Worm (Caenorhabditis elegans): ENCODE data around the gene tbc-2.

tbc-2 gene

ce11 chrII:5779866-5780265 is 47.4 kb downstream of the tbc-2 start:
- TF ChIP-seq ceh-39 (tag; optimal IDR thresholded peaks at IDR 0.05) = no peak
- peak; percentile 44 for TF ChIP-seq ces-1 (GFP tag; optimal IDR thresholded peaks at IDR 0.05)
- TF ChIP-seq lin-32 (GFP tag; optimal IDR thresholded peaks at IDR 0.05) = no peak
- TF ChIP-seq ceh-43 (GFP tag; optimal IDR thresholded peaks at IDR 0.05) = no peak
- peak; percentile 18 for TF ChIP-seq hlh-1 (tag; optimal IDR thresholded peaks at IDR 0.05)
- no peak for TF ChIP-seq unc-39 (tag; optimal IDR thresholded peaks at IDR 0.05)
- TF ChIP-seq cnd-1 (tag; optimal IDR thresholded peaks at IDR 0.05) = no peak
- no peak for TF ChIP-seq elt-1 (tag; optimal IDR thresholded peaks at IDR 0.05; ENCODE audit: borderline replicate concordance, insufficient read depth)
- TF ChIP-seq unc-120 (tag; optimal IDR thresholded peaks at IDR 0.05; ENCODE audit: poor library complexity, severe bottlenecking) = peak; percentile 42
- no peak for TF ChIP-seq ham-2 (GFP tag; optimal IDR thresholded peaks at IDR 0.05)
- TF ChIP-seq zip-8 (tag; optimal IDR thresholded peaks at IDR 0.05) = no peak
- TF ChIP-seq snpc-4 (tag; optimal IDR thresholded peaks at IDR 0.05) = no peak
- TF ChIP-seq lin-13 (tag; optimal IDR thresholded peaks at IDR 0.05) = no peak

DNA sequence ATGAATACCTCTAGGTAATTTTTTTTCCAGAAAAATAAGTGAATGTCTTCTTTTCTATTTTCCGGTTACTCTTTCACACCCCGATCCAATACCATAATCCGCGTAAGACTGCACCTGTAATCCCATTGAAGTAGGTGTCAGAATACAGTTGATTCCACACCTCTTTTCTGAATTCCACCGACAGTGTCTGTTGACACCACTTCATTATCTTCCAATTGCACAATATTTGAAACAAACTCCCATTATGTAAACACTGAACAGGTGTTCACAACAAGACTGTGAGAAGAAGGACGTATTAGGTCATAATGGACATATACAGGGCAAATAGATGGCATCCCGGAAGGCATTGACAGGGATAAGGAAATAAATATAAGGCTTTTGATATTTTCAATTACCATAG is 49.9 kb downstream of the tbc-2 start:
- TF ChIP-seq snpc-4 (tag; optimal IDR thresholded peaks at IDR 0.05) (no peak), nhr-2 (tag; optimal IDR thresholded peaks at IDR 0.05) (peak; percentile 94)

ce11 chrII:5774879-5775278 is 52.4 kb downstream of the tbc-2 start:
- TF ChIP-seq flh-1 (GFP tag; optimal IDR thresholded peaks at IDR 0.05) (no peak), unc-39 (tag; optimal IDR thresholded peaks at IDR 0.05) (no peak), ceh-43 (GFP tag; optimal IDR thresholded peaks at IDR 0.05) (no peak), bed-3 (GFP tag; optimal IDR thresholded peaks at IDR 0.05) (no peak), lin-13 (tag; optimal IDR thresholded peaks at IDR 0.05) (no peak), M03D4.4 (tag; optimal IDR thresholded peaks at IDR 0.05) (no peak), mab-5 (tag; optimal IDR thresholded peaks at IDR 0.05) (no peak), nhr-12 (tag; optimal IDR thresholded peaks at IDR 0.05) (no peak), nhr-237 (tag; optimal IDR thresholded peaks at IDR 0.05) (no peak), zip-8 (tag; optimal IDR thresholded peaks at IDR 0.05) (no peak), cnd-1 (tag; optimal IDR thresholded peaks at IDR 0.05) (no peak), ces-1 (GFP tag; optimal IDR thresholded peaks at IDR 0.05) (no peak), tbx-8 (GFP tag; optimal IDR thresholded peaks at IDR 0.05) (no peak), lin-32 (GFP tag; optimal IDR thresholded peaks at IDR 0.05) (no peak)

DNA sequence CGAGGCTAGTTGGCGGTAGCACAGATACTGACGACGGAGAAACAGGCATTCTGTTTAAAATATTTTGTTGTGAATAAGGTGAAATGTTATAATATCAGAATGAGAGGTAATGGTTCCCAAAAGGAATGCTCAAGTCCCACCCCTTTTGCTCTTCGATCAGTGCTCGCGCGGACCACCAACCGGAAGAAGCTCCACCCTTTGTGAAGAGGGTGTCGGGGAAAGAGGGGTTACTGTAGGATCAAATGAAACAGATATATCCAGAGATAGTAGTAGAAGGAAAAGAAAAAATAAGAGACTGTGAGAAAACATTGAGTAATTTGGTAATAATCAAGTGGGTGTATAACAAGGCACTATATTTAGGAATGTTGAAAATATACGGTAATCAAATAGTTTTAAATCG is 53.1 kb downstream of the tbc-2 start, which contains the start of the genes dmd-5 and F10C1.1:
dmd-5 (minus strand) TSS at position 101 of the 400 bp plus-strand sequence.
F10C1.1 (plus strand) TSS at position 110 of the 400 bp plus-strand sequence.
- no peak for TF ChIP-seq mls-2 (tag; optimal IDR thresholded peaks at IDR 0.05)
- TF ChIP-seq mab-5 (tag; optimal IDR thresholded peaks at IDR 0.05) = no peak
- TF ChIP-seq pha-4 (tag; optimal IDR thresholded peaks at IDR 0.05) = no peak
- TF ChIP-seq flh-1 (GFP tag; optimal IDR thresholded peaks at IDR 0.05) = no peak
- TF ChIP-seq nhr-12 (tag; optimal IDR thresholded peaks at IDR 0.05) = no peak
- TF ChIP-seq drap-1 (GFP tag; optimal IDR thresholded peaks at IDR 0.05) = no peak
- TF ChIP-seq unc-120 (tag; optimal IDR thresholded peaks at IDR 0.05; ENCODE audit: poor library complexity, severe bottlenecking) = no peak
- TF ChIP-seq ceh-39 (tag; optimal IDR thresholded peaks at IDR 0.05) = no peak
- no peak for TF ChIP-seq lsy-2 (tag; optimal IDR thresholded peaks at IDR 0.05)
- no peak for TF ChIP-seq sem-2 (GFP tag; optimal IDR thresholded peaks at IDR 0.05)
- TF ChIP-seq unc-39 (tag; optimal IDR thresholded peaks at IDR 0.05) = no peak
- no peak for TF ChIP-seq blmp-1 (tag; optimal IDR thresholded peaks at IDR 0.05)
- TF ChIP-seq unc-62 (GFP tag; optimal IDR thresholded peaks at IDR 0.05) = no peak
- no peak for TF ChIP-seq ces-1 (GFP tag; optimal IDR thresholded peaks at IDR 0.05)
- no peak for TF ChIP-seq zip-8 (tag; optimal IDR thresholded peaks at IDR 0.05)
- no peak for TF ChIP-seq tbx-8 (GFP tag; optimal IDR thresholded peaks at IDR 0.05)
